Worm (Caenorhabditis elegans) whole organism, L4 larva: ENCODE results near the gene his-42.

ENCODE experiments used
- F10B5.3 ChIP-seq: sonication (generic microtip); optimal IDR thresholded peaks from 2 replicates; lab custom pipeline; 2016; ENCODE audit warnings: mild to moderate bottlenecking, missing genetic modification characterization, missing compliant biosample characterization
- F49E8.2 ChIP-seq: sonication (generic microtip); optimal IDR thresholded peaks from 2 replicates; lab custom pipeline; 2016; ENCODE audit warnings: missing compliant biosample characterization, mild to moderate bottlenecking, missing genetic modification characterization, borderline replicate concordance
- Y48G9A.11 ChIP-seq: fragments of 200-800 bp; sonication (Bioruptor generic); IDR thresholded peaks from 2 replicates; pipeline ENCODE4 v1.3.6; 2022; ENCODE audit warnings: missing genetic modification reagents, missing genetic modification characterization, missing compliant biosample characterization
- Y5F2A.4 ChIP-seq: fragments of 200-800 bp; sonication (Bioruptor generic); optimal IDR thresholded peaks from 2 replicates; lab custom pipeline; 2018; ENCODE audit warnings: mild to moderate bottlenecking, missing genetic modification characterization, missing compliant biosample characterization
- ZK546.5 ChIP-seq, 2 experiments: sonication (generic microtip); optimal IDR thresholded peaks; 2 replicates each; lab custom pipeline; 2017; ENCODE audit warnings: missing biosample characterization in 2 of 2, missing genetic modification characterization in 2 of 2
- attf-4 ChIP-seq: sonication (generic microtip); optimal IDR thresholded peaks from 3 replicates; lab custom pipeline; 2017; ENCODE audit warnings: missing biosample characterization, missing genetic modification characterization
- ceh-20 ChIP-seq: fragments of 200-800 bp; sonication (Bioruptor generic); IDR thresholded peaks from 2 replicates; pipeline ENCODE4 v1.3.6; 2022; ENCODE audit warnings: missing genetic modification reagents, missing genetic modification characterization, missing compliant biosample characterization
- ceh-32 ChIP-seq: sonication (generic microtip); optimal IDR thresholded peaks from 2 replicates; lab custom pipeline; 2016; ENCODE audit warnings: mild to moderate bottlenecking, missing genetic modification characterization, missing compliant biosample characterization; ENCODE audit not compliant: poor library complexity
- ces-1 ChIP-seq: fragments of 150-350 bp; sonication (generic microtip); optimal IDR thresholded peaks from 4 replicates; lab custom pipeline; 2014; ENCODE audit warnings: missing biosample characterization, missing genetic modification reagents, missing genetic modification characterization
- ctbp-1 ChIP-seq: fragments of 200-800 bp; sonication (Bioruptor generic); IDR thresholded peaks from 2 replicates; pipeline ENCODE4 v1.3.6; 2022; ENCODE audit warnings: missing genetic modification reagents, missing genetic modification characterization, missing compliant biosample characterization
- daf-12 ChIP-seq: fragments of 150-350 bp; optimal IDR thresholded peaks from 2 replicates; lab custom pipeline; 2014; ENCODE audit warnings: missing biosample characterization, missing genetic modification reagents, missing genetic modification characterization
- daf-16 ChIP-seq, 3 experiments: sonication (generic microtip); optimal IDR thresholded peaks; 2 replicates each; lab custom pipeline; 2016 to 2017; ENCODE audit warnings: missing genetic modification characterization in 3 of 3, missing genetic modification reagents in 3 of 3, mild to moderate bottlenecking in 2 of 3, missing compliant biosample characterization in 2 of 3, missing biosample characterization in 1 of 3, moderate library complexity in 1 of 3
- daf-19 ChIP-seq: fragments of 200-800 bp; sonication (Bioruptor generic); conservative IDR thresholded peaks from 2 replicates; pipeline ENCODE4 v1.3.6; 2022; ENCODE audit warnings: missing genetic modification characterization, missing compliant biosample characterization
- daf-8 ChIP-seq: fragments of 200-800 bp; sonication (Bioruptor generic); IDR thresholded peaks from 2 replicates; pipeline ENCODE4 v1.3.6; 2022; ENCODE audit warnings: missing genetic modification characterization, missing compliant biosample characterization
- dmd-8 ChIP-seq: fragments of 200-800 bp; sonication (Bioruptor generic); IDR thresholded peaks from 2 replicates; pipeline ENCODE4 v1.3.6; 2022; ENCODE audit warnings: missing genetic modification characterization, missing compliant biosample characterization
- dmd-9 ChIP-seq: fragments of 200-800 bp; sonication (Bioruptor generic); IDR thresholded peaks from 2 replicates; pipeline ENCODE4 v1.3.6; 2022; ENCODE audit warnings: missing genetic modification reagents, missing genetic modification characterization, missing compliant biosample characterization
- duxl-1 ChIP-seq: sonication (generic microtip); optimal IDR thresholded peaks from 2 replicates; lab custom pipeline; 2016; ENCODE audit warnings: mild to moderate bottlenecking, missing genetic modification characterization, moderate library complexity, missing compliant biosample characterization; ENCODE audit not compliant: poor library complexity
- dve-1 ChIP-seq: sonication (generic microtip); optimal IDR thresholded peaks from 2 replicates; lab custom pipeline; 2017; ENCODE audit warnings: antibody characterized with exemption, mild to moderate bottlenecking, missing genetic modification characterization, missing compliant biosample characterization; ENCODE audit not compliant: insufficient read depth
- egl-43 ChIP-seq: fragments of 200-800 bp; sonication (Bioruptor generic); IDR thresholded peaks from 2 replicates; pipeline ENCODE4 v1.3.6; 2022; ENCODE audit warnings: missing genetic modification reagents, missing genetic modification characterization, missing compliant biosample characterization
- hmg-1.1 ChIP-seq: fragments of 200-800 bp; sonication (Bioruptor generic); IDR thresholded peaks from 2 replicates; pipeline ENCODE4 v1.3.6; 2022; ENCODE audit warnings: missing genetic modification reagents, missing genetic modification characterization, missing compliant biosample characterization
- lin-1 ChIP-seq: fragments of 200-800 bp; sonication (Bioruptor generic); IDR thresholded peaks from 2 replicates; pipeline ENCODE4 v1.3.6; 2022; ENCODE audit warnings: missing genetic modification reagents, missing genetic modification characterization, missing compliant biosample characterization
- lin-15B ChIP-seq: fragments of 150-350 bp; sonication (generic microtip); optimal IDR thresholded peaks from 3 replicates; lab custom pipeline; 2014; ENCODE audit warnings: missing biosample characterization, missing genetic modification characterization
- lin-29 ChIP-seq: fragments of 200-800 bp; sonication (Bioruptor generic); IDR thresholded peaks from 2 replicates; pipeline ENCODE4 v1.3.6; 2022; ENCODE audit warnings: missing genetic modification reagents, missing genetic modification characterization, missing compliant biosample characterization
- lin-38 ChIP-seq: fragments of 200-800 bp; sonication (Bioruptor generic); IDR thresholded peaks from 2 replicates; pipeline ENCODE4 v1.3.6; 2022; ENCODE audit warnings: missing genetic modification reagents, missing genetic modification characterization, missing compliant biosample characterization
- lsy-2 ChIP-seq, 2 experiments: fragments of 150-350 bp in 1 of 2; sonication (generic microtip) in 1 of 2; optimal IDR thresholded peaks; 2 replicates each; lab custom pipeline; 2014 to 2017; ENCODE audit warnings: missing biosample characterization in 2 of 2, missing genetic modification characterization in 2 of 2
- mep-1 ChIP-seq: fragments of 150-350 bp; sonication (generic microtip); optimal IDR thresholded peaks from 3 replicates; lab custom pipeline; 2014; ENCODE audit warnings: missing biosample characterization, missing genetic modification characterization
- mxl-3 ChIP-seq: fragments of 200-800 bp; sonication (Bioruptor generic); optimal IDR thresholded peaks from 2 replicates; lab custom pipeline; 2018; ENCODE audit warnings: mild to moderate bottlenecking, missing genetic modification characterization, missing compliant biosample characterization
- nhr-10 ChIP-seq: fragments of 150-350 bp; optimal IDR thresholded peaks from 2 replicates; lab custom pipeline; 2014; ENCODE audit warnings: missing biosample characterization, missing genetic modification characterization
- nhr-11 ChIP-seq: fragments of 150-350 bp; optimal IDR thresholded peaks from 2 replicates; lab custom pipeline; 2014; ENCODE audit warnings: missing biosample characterization, missing genetic modification characterization
- nhr-111 ChIP-seq: fragments of 200-800 bp; sonication (Bioruptor generic); optimal IDR thresholded peaks from 2 replicates; lab custom pipeline; 2018; ENCODE audit warnings: mild to moderate bottlenecking, missing genetic modification characterization, missing compliant biosample characterization
- nhr-48 ChIP-seq: sonication (generic microtip); optimal IDR thresholded peaks from 2 replicates; lab custom pipeline; 2016; ENCODE audit warnings: mild to moderate bottlenecking, missing genetic modification characterization, missing compliant biosample characterization
- nhr-6 ChIP-seq: fragments of 150-350 bp; optimal IDR thresholded peaks from 2 replicates; lab custom pipeline; 2014; ENCODE audit warnings: missing biosample characterization, missing genetic modification characterization
- nhr-76 ChIP-seq: fragments of 150-350 bp; optimal IDR thresholded peaks from 2 replicates; lab custom pipeline; 2014; ENCODE audit warnings: missing biosample characterization, missing genetic modification characterization
- nhr-77 ChIP-seq: fragments of 150-350 bp; optimal IDR thresholded peaks from 2 replicates; lab custom pipeline; 2014; ENCODE audit warnings: missing biosample characterization, missing genetic modification characterization
- php-3 ChIP-seq: fragments of 200-800 bp; sonication (Bioruptor generic); IDR thresholded peaks from 2 replicates; pipeline ENCODE4 v1.3.6; 2022; ENCODE audit warnings: missing genetic modification reagents, missing genetic modification characterization, missing compliant biosample characterization
- rbr-2 ChIP-seq: sonication (generic microtip); optimal IDR thresholded peaks from 2 replicates; lab custom pipeline; 2016; ENCODE audit warnings: missing genotype, missing genetic modification characterization, missing compliant biosample characterization
- set-16 ChIP-seq: fragments of 200-800 bp; sonication (Bioruptor generic); IDR thresholded peaks from 2 replicates; pipeline ENCODE4 v1.3.6; 2022; ENCODE audit warnings: missing genetic modification reagents, missing genetic modification characterization, missing compliant biosample characterization
- skn-1 ChIP-seq: fragments of 150-350 bp; optimal IDR thresholded peaks from 2 replicates; lab custom pipeline; 2014; ENCODE audit warnings: missing biosample characterization, missing genetic modification characterization
- snpc-4 ChIP-seq: fragments of 150-350 bp; optimal IDR thresholded peaks from 2 replicates; lab custom pipeline; 2014; ENCODE audit warnings: missing biosample characterization, missing genetic modification characterization
- zfp-2 ChIP-seq: sonication (generic microtip); optimal IDR thresholded peaks from 2 replicates; lab custom pipeline; 2016; ENCODE audit warnings: mild to moderate bottlenecking, missing genetic modification characterization, missing compliant biosample characterization
- zfp-3 ChIP-seq: fragments of 200-800 bp; sonication (Bioruptor generic); conservative IDR thresholded peaks from 2 replicates; pipeline ENCODE4 v1.3.6; 2022; ENCODE audit warnings: missing genetic modification reagents, missing genetic modification characterization, missing compliant biosample characterization
- ztf-11 ChIP-seq: fragments of 150-350 bp; optimal IDR thresholded peaks from 2 replicates; lab custom pipeline; 2014; ENCODE audit warnings: missing biosample characterization, missing genetic modification characterization
- ztf-7 ChIP-seq: fragments of 150-350 bp; optimal IDR thresholded peaks from 2 replicates; lab custom pipeline; 2014; ENCODE audit warnings: missing biosample characterization, missing genetic modification characterization

his-42 gene

ce11 chrII:13813950-13814349, 14.5 kb downstream of the his-42 start (continued):
- no peak for TF ChIP-seq dmd-9 (GFP tag; lab: Robert Waterston, UW)
- no peak for TF ChIP-seq ceh-20 (GFP tag; lab: Robert Waterston, UW)
- no peak for TF ChIP-seq lsy-2 (tag; optimal IDR thresholded peaks at IDR 0.05; lab: Kevin White, UChicago)
- TF ChIP-seq attf-4 (tag; lab: Kevin White, UChicago), result no peak
- no peak for TF ChIP-seq daf-12 (tag; lab: Kevin White, UChicago)
- TF ChIP-seq lin-38 (GFP tag; lab: Robert Waterston, UW), result no peak
- no peak for TF ChIP-seq egl-43 (GFP tag; lab: Robert Waterston, UW)
- no peak for TF ChIP-seq daf-8 (GFP tag; lab: Robert Waterston, UW)
- TF ChIP-seq set-16, result no peak
- TF ChIP-seq ZK546.5 (tag; optimal IDR thresholded peaks at IDR 0.05; lab: Kevin White, UChicago), result no peak
- TF ChIP-seq rbr-2 (tag; lab: Kevin White, UChicago), result no peak
- TF ChIP-seq daf-19 (GFP tag; lab: Robert Waterston, UW), result no peak
- peak; percentile 56 for TF ChIP-seq dve-1 (tag; lab: Kevin White, UChicago)
- TF ChIP-seq zfp-3, result no peak
- TF ChIP-seq php-3, result 0 out of 2 replicates have a peak, but pooled peaks have one; percentile 11
- TF ChIP-seq ztf-11 (tag; lab: Kevin White, UChicago), result no peak
- no peak for TF ChIP-seq snpc-4
- TF ChIP-seq skn-1 (tag; lab: Kevin White, UChicago), result no peak
- no peak for TF ChIP-seq nhr-10 (tag; lab: Kevin White, UChicago)
- no peak for TF ChIP-seq mxl-3 (GFP tag; lab: Kevin White, UChicago)
- no peak for TF ChIP-seq lin-29
- TF ChIP-seq F49E8.2 (tag; lab: Kevin White, UChicago), result no peak
- no peak for TF ChIP-seq nhr-48 (tag; lab: Kevin White, UChicago)
- peak; percentile 82 for TF ChIP-seq nhr-77
- TF ChIP-seq lin-1, result 0 out of 2 replicates have a peak, but pooled peaks have one; percentile 17
- TF ChIP-seq lin-15B (tag; lab: Kevin White, UChicago), result no peak
- TF ChIP-seq daf-16 (GFP tag; optimal IDR thresholded peaks at IDR 0.05; lab: Kevin White, UChicago), result no peak
- TF ChIP-seq daf-16 (tag; optimal IDR thresholded peaks at IDR 0.05; lab: Kevin White, UChicago), result peak; percentile 37
- TF ChIP-seq hmg-1.1, result no peak
- no peak for TF ChIP-seq nhr-11 (tag; lab: Kevin White, UChicago)

DNA sequence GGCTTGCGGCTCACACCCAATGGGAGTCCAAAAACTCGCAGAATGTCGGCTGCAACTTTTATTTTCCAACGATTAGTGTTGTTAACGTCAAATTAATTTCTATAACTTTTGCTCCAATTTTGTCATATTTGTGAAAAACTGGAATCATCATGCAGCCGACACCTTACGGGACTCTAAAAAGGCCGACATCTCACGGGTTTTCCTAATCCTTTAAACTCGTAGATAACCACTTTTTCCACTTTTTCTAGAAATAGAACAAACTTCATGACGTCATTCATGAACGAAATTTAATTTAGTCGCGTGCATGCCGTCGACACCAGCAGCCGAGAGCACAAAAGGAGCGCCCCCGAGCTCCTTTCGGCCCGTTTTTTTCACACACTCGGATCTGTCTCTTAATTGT, 15.1 kb downstream of the his-42 start:
- TF ChIP-seq ceh-32 (tag; lab: Kevin White, UChicago) (no peak), F10B5.3 (tag; lab: Kevin White, UChicago) (no peak), lsy-2 (tag; optimal IDR thresholded peaks at IDR 0.05; lab: Kevin White, UChicago) (peak in 1 of 2 experiments; percentile 0), ztf-7 (tag; lab: Kevin White, UChicago) (no peak), nhr-76 (no peak), Y48G9A.11 (GFP tag; lab: Robert Waterston, UW) (no peak), ces-1 (GFP tag; lab: Kevin White, UChicago) (peak; percentile 79), duxl-1 (tag; lab: Kevin White, UChicago) (no peak), mep-1 (tag; lab: Kevin White, UChicago) (no peak), zfp-2 (tag; lab: Kevin White, UChicago) (no peak), rbr-2 (tag; lab: Kevin White, UChicago) (no peak), dmd-8 (no peak), nhr-6 (no peak), egl-43 (GFP tag; lab: Robert Waterston, UW) (no peak), skn-1 (tag; lab: Kevin White, UChicago) (no peak), nhr-111 (GFP tag; lab: Kevin White, UChicago) (no peak), ctbp-1 (peak; percentile 49; the same call in 1 of the 2 replicates), Y5F2A.4 (GFP tag; lab: Kevin White, UChicago) (no peak)
